Worm (Caenorhabditis elegans) whole organism, L2 larva: Measurements from ENCODE around the gene ida-1.

ENCODE experiments used
- dmd-4 ChIP-seq: sonication (generic microtip); optimal IDR thresholded peaks from 2 replicates; lab custom pipeline; 2017; ENCODE audit warnings: missing biosample characterization, missing genetic modification characterization
- egl-27 ChIP-seq: sonication (generic microtip); optimal IDR thresholded peaks from 3 replicates; lab custom pipeline; 2017; ENCODE audit warnings: missing biosample characterization, missing genetic modification reagents, missing genetic modification characterization
- lin-13 ChIP-seq: fragments of 150-350 bp; optimal IDR thresholded peaks from 2 replicates; lab custom pipeline; 2014; ENCODE audit warnings: missing biosample characterization, missing genetic modification reagents, missing genetic modification characterization
- mdl-1 ChIP-seq, 2 experiments: fragments of 150-350 bp in 1 of 2; sonication (generic microtip) in 1 of 2; optimal IDR thresholded peaks; 2 replicates each; lab custom pipeline; 2017; ENCODE audit warnings: missing biosample characterization in 2 of 2, missing genetic modification characterization in 2 of 2
- nhr-12 ChIP-seq: fragments of 150-350 bp; optimal IDR thresholded peaks from 2 replicates; lab custom pipeline; 2014; ENCODE audit warnings: missing biosample characterization, missing genetic modification characterization
- nhr-6 ChIP-seq: fragments of 150-350 bp; optimal IDR thresholded peaks from 2 replicates; lab custom pipeline; 2014; ENCODE audit warnings: missing biosample characterization, missing genetic modification characterization
- snpc-4 ChIP-seq: fragments of 150-350 bp; optimal IDR thresholded peaks from 2 replicates; lab custom pipeline; 2014; ENCODE audit warnings: missing biosample characterization, missing genetic modification characterization
- unc-39 ChIP-seq: fragments of 150-350 bp; optimal IDR thresholded peaks from 2 replicates; lab custom pipeline; 2014; ENCODE audit warnings: missing biosample characterization, missing genetic modification characterization
- unc-62 ChIP-seq: fragments of 150-350 bp; optimal IDR thresholded peaks from 2 replicates; lab custom pipeline; 2014; ENCODE audit warnings: missing biosample characterization, missing genetic modification reagents, missing genetic modification characterization

- TF ChIP-seq mdl-1 (tag; optimal IDR thresholded peaks at IDR 0.05; lab: Kevin White, UChicago) (peak in 1 of 2 experiments; percentile 40), egl-27 (tag; lab: Kevin White, UChicago) (peak; percentile 27), unc-39 (tag; lab: Kevin White, UChicago) (no peak), unc-62 (GFP tag; lab: Kevin White, UChicago) (no peak), snpc-4 (tag; lab: Kevin White, UChicago) (no peak), lin-13 (GFP tag; lab: Kevin White, UChicago) (peak; percentile 62), nhr-12 (tag; lab: Kevin White, UChicago) (no peak), dmd-4 (no peak), nhr-6 (peak; percentile 43)
Observed at ce11 chrIII:5758519-5759099, 3.3 kb downstream of the ida-1 start.
